Fruit fly (Drosophila melanogaster) whole organism, embryonic: Measurements from ENCODE around the gene mora.

Experiments used
- Antp ChIP-seq: fragments of 200-800 bp; sonication (Bioruptor generic); optimal IDR thresholded peaks from 3 replicates; lab custom pipeline; 2016; ENCODE audit warnings: missing biosample characterization, missing genetic modification characterization
- CG10147 ChIP-seq: fragments of 200-800 bp; sonication (Bioruptor generic); optimal IDR thresholded peaks from 2 replicates; lab custom pipeline; 2019; ENCODE audit warnings: missing biosample characterization, mild to moderate bottlenecking, missing genetic modification characterization, moderate library complexity
- CG1024 ChIP-seq: fragments of 200-800 bp; sonication (Bioruptor generic); IDR thresholded peaks from 2 replicates; pipeline ENCODE4 v1.3.6; 2022; ENCODE audit warnings: missing biosample characterization, missing genetic modification characterization
- CG11093 ChIP-seq: fragments of 200-800 bp; sonication (Bioruptor generic); IDR thresholded peaks from 3 replicates; pipeline ENCODE4 v1.3.6; 2022; ENCODE audit warnings: missing biosample characterization, missing genetic modification characterization
- CG11696 ChIP-seq: fragments of 200-800 bp; sonication (Bioruptor generic); IDR thresholded peaks from 2 replicates; pipeline ENCODE4 v1.3.6; 2022; ENCODE audit warnings: missing biosample characterization, missing genetic modification characterization
- CG11723 ChIP-seq: fragments of 200-800 bp; sonication (Bioruptor generic); optimal IDR thresholded peaks from 2 replicates; lab custom pipeline; 2017; ENCODE audit warnings: missing biosample characterization, mild to moderate bottlenecking, missing genetic modification characterization
- CG13296 ChIP-seq: fragments of 200-800 bp; sonication (Bioruptor generic); optimal IDR thresholded peaks from 3 replicates; lab custom pipeline; 2018; ENCODE audit warnings: missing biosample characterization, mild to moderate bottlenecking, missing genetic modification characterization
- CG15479 ChIP-seq: fragments of 200-800 bp; sonication (Bioruptor generic); optimal IDR thresholded peaks from 3 replicates; lab custom pipeline; 2019; ENCODE audit warnings: missing biosample characterization, mild to moderate bottlenecking, missing genetic modification characterization, moderate library complexity
- CG16815 ChIP-seq: fragments of 200-800 bp; sonication (Bioruptor generic); optimal IDR thresholded peaks from 3 replicates; lab custom pipeline; 2017; ENCODE audit warnings: missing biosample characterization, mild to moderate bottlenecking, missing genetic modification characterization
- CG17328 ChIP-seq: fragments of 200-800 bp; sonication (Bioruptor generic); IDR thresholded peaks from 2 replicates; pipeline ENCODE4 v1.3.6; 2022; ENCODE audit warnings: missing biosample characterization, missing genetic modification characterization
- CG18262 ChIP-seq: fragments of 200-800 bp; optimal IDR thresholded peaks from 3 replicates; lab custom pipeline; 2019; ENCODE audit warnings: missing biosample characterization, mild to moderate bottlenecking, missing genetic modification characterization, moderate library complexity
- CG18476 ChIP-seq: fragments of 200-800 bp; sonication (Bioruptor generic); optimal IDR thresholded peaks from 2 replicates; lab custom pipeline; 2016; ENCODE audit warnings: missing biosample characterization, mild to moderate bottlenecking, missing genetic modification characterization
- CG2202 ChIP-seq: fragments of 200-800 bp; sonication (Bioruptor generic); optimal IDR thresholded peaks from 2 replicates; lab custom pipeline; 2018; ENCODE audit warnings: missing biosample characterization, mild to moderate bottlenecking, missing genetic modification characterization
- CG7372 ChIP-seq: fragments of 200-800 bp; sonication (Bioruptor generic); IDR thresholded peaks from 2 replicates; pipeline ENCODE4 v1.3.6; 2022; ENCODE audit warnings: missing biosample characterization, missing genetic modification characterization
- CG7928 ChIP-seq: fragments of 200-800 bp; sonication (Bioruptor generic); optimal IDR thresholded peaks from 2 replicates; lab custom pipeline; 2017; ENCODE audit warnings: missing biosample characterization, mild to moderate bottlenecking, missing genetic modification characterization
- CG8388 ChIP-seq: fragments of 200-800 bp; sonication (Bioruptor generic); optimal IDR thresholded peaks from 2 replicates; lab custom pipeline; 2019; ENCODE audit warnings: missing biosample characterization, mild to moderate bottlenecking, missing genetic modification characterization, moderate library complexity
- CG8924 ChIP-seq: fragments of 200-800 bp; optimal IDR thresholded peaks from 3 replicates; lab custom pipeline; 2019; ENCODE audit warnings: missing biosample characterization, mild to moderate bottlenecking, missing genetic modification characterization, moderate library complexity
- CG9797 ChIP-seq: fragments of 200-800 bp; sonication (Bioruptor generic); optimal IDR thresholded peaks from 3 replicates; lab custom pipeline; 2018; ENCODE audit warnings: missing biosample characterization, mild to moderate bottlenecking, missing genetic modification characterization
- CkIIα-i1 ChIP-seq: fragments of 200-800 bp; sonication (Bioruptor generic); IDR thresholded peaks from 2 replicates; pipeline ENCODE4 v1.3.6; 2022; ENCODE audit warnings: missing biosample characterization, missing genetic modification characterization
- D19B ChIP-seq: fragments of 200-800 bp; sonication (Bioruptor generic); optimal IDR thresholded peaks from 2 replicates; lab custom pipeline; 2017; ENCODE audit warnings: missing biosample characterization, mild to moderate bottlenecking, missing genetic modification characterization
- Dip3 ChIP-seq: fragments of 200-800 bp; sonication (Bioruptor generic); optimal IDR thresholded peaks from 3 replicates; lab custom pipeline; 2016; ENCODE audit warnings: missing biosample characterization, missing genetic modification characterization
- Dll ChIP-seq: fragments of 200-800 bp; sonication (Bioruptor generic); IDR thresholded peaks from 4 replicates; pipeline ENCODE4 v1.3.6; 2022; ENCODE audit warnings: missing biosample characterization, missing genetic modification characterization; ENCODE audit not compliant: partially characterized antibody
- H15 ChIP-seq: fragments of 200-800 bp; sonication (Bioruptor generic); IDR thresholded peaks from 3 replicates; pipeline ENCODE4 v1.3.6; 2022; ENCODE audit warnings: missing biosample characterization, missing genetic modification characterization
- HLH3B ChIP-seq: fragments of 200-800 bp; sonication (Bioruptor generic); IDR thresholded peaks from 2 replicates; pipeline ENCODE4 v1.3.6; 2022; ENCODE audit warnings: missing biosample characterization, missing genetic modification characterization
- Hand ChIP-seq: fragments of 200-800 bp; sonication (Bioruptor generic); optimal IDR thresholded peaks from 2 replicates; lab custom pipeline; 2017; ENCODE audit warnings: mild to moderate bottlenecking, missing biosample characterization, missing genetic modification reagents, missing genetic modification characterization
- Kr ChIP-seq: fragments of 200-800 bp; sonication (Bioruptor generic); optimal IDR thresholded peaks from 2 replicates; lab custom pipeline; 2017; ENCODE audit warnings: missing biosample characterization, mild to moderate bottlenecking, missing genetic modification characterization
- Max ChIP-seq: fragments of 200-800 bp; sonication (Bioruptor generic); optimal IDR thresholded peaks from 2 replicates; lab custom pipeline; 2016; ENCODE audit warnings: missing biosample characterization, mild to moderate bottlenecking, missing genetic modification characterization
- Med ChIP-seq: fragments of 200-800 bp; sonication (Bioruptor generic); peaks from one replicate; lab custom pipeline; 2016; ENCODE audit warnings: missing biosample characterization, missing genetic modification characterization, mild to moderate bottlenecking, inconsistent platforms, moderate library complexity
- PHDP ChIP-seq: fragments of 200-800 bp; sonication (Bioruptor generic); optimal IDR thresholded peaks from 3 replicates; lab custom pipeline; 2018; ENCODE audit warnings: missing biosample characterization, mild to moderate bottlenecking, missing genetic modification characterization, moderate library complexity
- Pdp1 ChIP-seq, 2 experiments: fragments of 200-800 bp; sonication (Bioruptor generic); optimal IDR thresholded peaks; 3 replicates each; lab custom pipeline; 2016; ENCODE audit warnings: missing biosample characterization in 2 of 2, missing genetic modification characterization in 2 of 2, mild to moderate bottlenecking in 1 of 2, moderate library complexity in 1 of 2
- Side ChIP-seq: fragments of 200-800 bp; sonication (Bioruptor generic); optimal IDR thresholded peaks from 2 replicates; lab custom pipeline; 2016; ENCODE audit warnings: missing biosample characterization, missing genetic modification characterization
- ash1 ChIP-seq: fragments of 200-800 bp; sonication (Bioruptor generic); optimal IDR thresholded peaks from 2 replicates; lab custom pipeline; 2018; ENCODE audit warnings: missing biosample characterization, mild to moderate bottlenecking, missing genetic modification characterization
- ato ChIP-seq: fragments of 200-800 bp; sonication (Bioruptor generic); IDR thresholded peaks from 2 replicates; pipeline ENCODE4 v1.3.6; 2022; ENCODE audit warnings: missing biosample characterization, missing genetic modification characterization; ENCODE audit not compliant: partially characterized antibody
- az2 ChIP-seq: fragments of 200-800 bp; sonication (Bioruptor generic); optimal IDR thresholded peaks from 3 replicates; lab custom pipeline; 2016; ENCODE audit warnings: missing biosample characterization, missing genetic modification characterization
- bowl ChIP-seq: fragments of 200-800 bp; sonication (Bioruptor generic); IDR thresholded peaks from 2 replicates; pipeline ENCODE4 v1.3.6; 2022; ENCODE audit warnings: missing biosample characterization, missing genetic modification characterization
- cas ChIP-seq: fragments of 200-800 bp; sonication (Bioruptor generic); IDR thresholded peaks from 2 replicates; pipeline ENCODE4 v1.3.6; 2022; ENCODE audit warnings: missing biosample characterization, missing genetic modification characterization
- chinmo ChIP-seq: fragments of 200-800 bp; sonication (Bioruptor generic); IDR thresholded peaks from 4 replicates; pipeline ENCODE4 v1.3.6; 2022; ENCODE audit warnings: missing biosample characterization, missing genetic modification characterization; ENCODE audit not compliant: partially characterized antibody
- ci ChIP-seq: fragments of 200-800 bp; sonication (Bioruptor generic); IDR thresholded peaks from 3 replicates; pipeline ENCODE4 v1.3.6; 2022; ENCODE audit warnings: missing biosample characterization, missing genetic modification characterization
- grau ChIP-seq: fragments of 200-800 bp; optimal IDR thresholded peaks from 3 replicates; lab custom pipeline; 2019; ENCODE audit warnings: missing biosample characterization, mild to moderate bottlenecking, missing genetic modification characterization, moderate library complexity
- gro ChIP-seq: fragments of 200-800 bp; sonication (Bioruptor generic); optimal IDR thresholded peaks from 2 replicates; lab custom pipeline; 2016; ENCODE audit warnings: missing biosample characterization, missing genetic modification characterization
- hth ChIP-seq: fragments of >200 bp; optimal IDR thresholded peaks from 2 replicates; lab custom pipeline; 2017; ENCODE audit warnings: inconsistent platforms
- ind ChIP-seq: fragments of 200-800 bp; sonication (Bioruptor generic); optimal IDR thresholded peaks from 3 replicates; lab custom pipeline; 2016; ENCODE audit warnings: missing biosample characterization, missing genetic modification characterization
- lov ChIP-seq, 2 experiments: fragments of 200-800 bp in 1 of 2; fragments of >200 bp in 1 of 2; sonication (Bioruptor generic) in 1 of 2; IDR thresholded peaks in 1 of 2; optimal IDR thresholded peaks in 1 of 2; 2 replicates in 1 of 2; 3 replicates in 1 of 2; pipeline versions ENCODE4 v1.3.6 to Lab custom; 2017 to 2022; ENCODE audit warnings: missing biosample characterization in 1 of 2, missing genetic modification characterization in 1 of 2
- pho ChIP-seq: fragments of 200-800 bp; sonication (Bioruptor generic); optimal IDR thresholded peaks from 2 replicates; lab custom pipeline; 2016; ENCODE audit warnings: missing biosample characterization, missing genetic modification characterization
- scrt ChIP-seq: fragments of 200-800 bp; sonication (Bioruptor generic); optimal IDR thresholded peaks from 2 replicates; lab custom pipeline; 2018; ENCODE audit warnings: missing biosample characterization, mild to moderate bottlenecking, missing genetic modification characterization, moderate library complexity
- seq ChIP-seq: fragments of 200-800 bp; sonication (Bioruptor generic); IDR thresholded peaks from 2 replicates; pipeline ENCODE4 v1.3.6; 2022; ENCODE audit warnings: missing biosample characterization, missing genetic modification characterization
- sisA ChIP-seq: fragments of 200-800 bp; sonication (Bioruptor generic); IDR thresholded peaks from 2 replicates; pipeline ENCODE4 v1.3.6; 2022; ENCODE audit warnings: missing biosample characterization, missing genetic modification characterization
- ssp ChIP-seq: fragments of 200-800 bp; sonication (Bioruptor generic); IDR thresholded peaks from 2 replicates; pipeline ENCODE4 v1.3.6; 2022; ENCODE audit warnings: missing biosample characterization, missing genetic modification characterization
- ttk ChIP-seq: fragments of 200-800 bp; sonication (Bioruptor generic); IDR thresholded peaks from 2 replicates; pipeline ENCODE4 v2.1.2; 2022; ENCODE audit warnings: missing biosample characterization, missing genetic modification characterization
- tx ChIP-seq: fragments of 200-800 bp; sonication (Bioruptor generic); optimal IDR thresholded peaks from 2 replicates; lab custom pipeline; 2016; ENCODE audit warnings: missing biosample characterization, missing genetic modification characterization
- z ChIP-seq: fragments of 200-800 bp; sonication (Bioruptor generic); IDR thresholded peaks from 3 replicates; pipeline ENCODE4 v1.3.6; 2022; ENCODE audit warnings: missing biosample characterization, missing genetic modification characterization
- zen2 ChIP-seq: fragments of 200-800 bp; sonication (Bioruptor generic); IDR thresholded peaks from 3 replicates; pipeline ENCODE4 v1.3.6; 2022; ENCODE audit warnings: missing biosample characterization, missing genetic modification characterization; ENCODE audit not compliant: partially characterized antibody

mora gene

dm6 chr3R:24218565-24218964, 32.4 kb downstream of the mora start, which contains the start of gene CG17786 (continued):
- TF ChIP-seq chinmo (GFP tag; lab: Robert Waterston, UW) = peak; percentile 89; the same call in 3 of the 4 replicates
- TF ChIP-seq Pdp1 (GFP tag; optimal IDR thresholded peaks at IDR 0.05; lab: Kevin White, UChicago) = peak in 1 of 2 experiments; percentile 54
- TF ChIP-seq CG13296 (GFP tag; lab: Kevin White, UChicago) = peak; percentile 3
- TF ChIP-seq Side (GFP tag; lab: Kevin White, UChicago) = no peak
- TF ChIP-seq bowl = no peak
- TF ChIP-seq hth = no peak
- TF ChIP-seq CG1024 (GFP tag; lab: Robert Waterston, UW) = no peak
- no peak for TF ChIP-seq CG7928 (GFP tag; lab: Kevin White, UChicago)
- no peak for TF ChIP-seq CG2202 (tag; lab: Kevin White, UChicago)
- peak; percentile 5 for TF ChIP-seq gro
- TF ChIP-seq Antp = peak; percentile 13
- TF ChIP-seq CG7372 (GFP tag; lab: Robert Waterston, UW) = no peak
- no peak for TF ChIP-seq grau (tag; lab: Kevin White, UChicago)
- no peak for TF ChIP-seq Hand (GFP tag; lab: Kevin White, UChicago)
- no peak for TF ChIP-seq scrt (GFP tag; lab: Kevin White, UChicago)
- no peak for TF ChIP-seq CG18476 (GFP tag; lab: Kevin White, UChicago)
- no peak for TF ChIP-seq CG18262 (tag; lab: Kevin White, UChicago)
- no peak for TF ChIP-seq lov (optimal IDR thresholded peaks at IDR 0.05; lab: Kevin White, UChicago)
- no peak for TF ChIP-seq lov (GFP tag; IDR thresholded peaks at IDR 0.05; lab: Robert Waterston, UW)
- no peak for TF ChIP-seq CG15479 (GFP tag; lab: Kevin White, UChicago)
- TF ChIP-seq ttk (GFP tag; lab: Robert Waterston, UW) = no peak
- TF ChIP-seq PHDP = no peak
- TF ChIP-seq ssp (GFP tag; lab: Robert Waterston, UW) = no peak
- TF ChIP-seq D19B (GFP tag; lab: Kevin White, UChicago) = no peak
- no peak for TF ChIP-seq CG11093 (GFP tag; lab: Robert Waterston, UW)
- no peak for TF ChIP-seq Dip3 (GFP tag; lab: Kevin White, UChicago)
- TF ChIP-seq HLH3B (GFP tag; lab: Robert Waterston, UW) = no peak
- no peak for TF ChIP-seq sisA (GFP tag; lab: Robert Waterston, UW)
- peak; percentile 75; the same call in 2 of the 3 replicates for TF ChIP-seq ci
- no peak for TF ChIP-seq CG8924 (tag; lab: Kevin White, UChicago)
- TF ChIP-seq Max (GFP tag; lab: Kevin White, UChicago) = no peak
- no peak for TF ChIP-seq CG16815 (GFP tag; lab: Kevin White, UChicago)
- TF ChIP-seq ato (GFP tag; lab: Robert Waterston, UW) = no peak
- no peak for TF ChIP-seq z (GFP tag; lab: Robert Waterston, UW)
- no peak for TF ChIP-seq CG8388
- no peak for TF ChIP-seq Dll (GFP tag; lab: Robert Waterston, UW)
- TF ChIP-seq az2 = no peak
- no peak for TF ChIP-seq CG9797
- no peak for TF ChIP-seq seq (GFP tag; lab: Robert Waterston, UW)
- no peak for TF ChIP-seq CG17328 (GFP tag; lab: Robert Waterston, UW)
- TF ChIP-seq H15 = no peak
- TF ChIP-seq zen2 (GFP tag; lab: Robert Waterston, UW) = peak; percentile 35; the same call in 1 of the 3 replicates
- peak; percentile 83 for TF ChIP-seq Med
- no peak for TF ChIP-seq cas (GFP tag; lab: Robert Waterston, UW)
- TF ChIP-seq Kr (GFP tag; lab: Kevin White, UChicago) = no peak
- TF ChIP-seq CG10147 = no peak
- no peak for TF ChIP-seq CG11696 (GFP tag; lab: Robert Waterston, UW)
- no peak for TF ChIP-seq ash1 (GFP tag; lab: Kevin White, UChicago)
- no peak for TF ChIP-seq CG11723 (GFP tag; lab: Kevin White, UChicago)
- no peak for TF ChIP-seq tx (GFP tag; lab: Kevin White, UChicago)
- no peak for TF ChIP-seq CkIIα-i1 (GFP tag; lab: Robert Waterston, UW)
- no peak for TF ChIP-seq pho (GFP tag; lab: Kevin White, UChicago)
- no peak for TF ChIP-seq ind (GFP tag; lab: Kevin White, UChicago)
